Worm (Caenorhabditis elegans) whole organism, L4/young adult: ENCODE measurements around the gene T05H10.8.

Experiments used
- W03F9.2 ChIP-seq: fragments of 150-350 bp; optimal IDR thresholded peaks from 2 replicates; lab custom pipeline; 2014; ENCODE audit warnings: missing biosample characterization, missing genetic modification characterization
- dao-5 ChIP-seq: sonication (generic microtip); optimal IDR thresholded peaks from 2 replicates; lab custom pipeline; 2016; ENCODE audit warnings: missing genotype, missing genetic modification characterization, moderate library complexity, missing compliant biosample characterization
- him-1 ChIP-seq: sonication (generic microtip); optimal IDR thresholded peaks from 2 replicates; lab custom pipeline; 2016; ENCODE audit warnings: missing genotype, missing genetic modification reagents, missing genetic modification characterization, missing compliant biosample characterization

ce11 chrII:8028246-8028694 is 30.6 kb upstream of the T05H10.8 start:
- TF ChIP-seq him-1 (tag; lab: Kevin White, UChicago) (peak; percentile 93), dao-5 (peak; percentile 70), W03F9.2 (no peak)
